Worm (Caenorhabditis elegans): Measurements from ENCODE around the gene F54C9.9.

Gene F54C9.9

ce11 chrII:8546975-8547374, 30.9 kb upstream of the F54C9.9 start (continued):
- TF ChIP-seq K02D7.2 (tag; optimal IDR thresholded peaks at IDR 0.05) (peak; percentile 85), pha-4 (tag; optimal IDR thresholded peaks at IDR 0.05) (no peak), ztf-16 (tag; optimal IDR thresholded peaks at IDR 0.05) (peak; percentile 75), pax-1 (tag; optimal IDR thresholded peaks at IDR 0.05) (no peak), elt-4 (tag; optimal IDR thresholded peaks at IDR 0.05) (no peak), ceh-14 (tag; optimal IDR thresholded peaks at IDR 0.05) (peak; percentile 59), unc-55 (GFP tag; optimal IDR thresholded peaks at IDR 0.05) (no peak), ahr-1 (tag; optimal IDR thresholded peaks at IDR 0.05) (peak; percentile 75), sox-4 (tag; optimal IDR thresholded peaks at IDR 0.05) (peak; percentile 84), ceh-2 (tag; optimal IDR thresholded peaks at IDR 0.05) (peak; percentile 74), ttx-3 (tag; optimal IDR thresholded peaks at IDR 0.05) (peak; percentile 84), fkh-6 (tag; optimal IDR thresholded peaks at IDR 0.05) (peak; percentile 78), unc-86 (tag; optimal IDR thresholded peaks at IDR 0.05) (peak; percentile 80), pag-3 (tag; optimal IDR thresholded peaks at IDR 0.05; ENCODE audit: borderline replicate concordance) (peak; percentile 27), dmd-4 (tag; optimal IDR thresholded peaks at IDR 0.05; ENCODE audit: borderline replicate concordance) (peak; percentile 56), npax-4 (tag; optimal IDR thresholded peaks at IDR 0.05) (peak; percentile 55), pqm-1 (tag; optimal IDR thresholded peaks at IDR 0.05) (peak; percentile 49), eyg-1 (tag; optimal IDR thresholded peaks at IDR 0.05) (peak; percentile 83), hlh-6 (tag; optimal IDR thresholded peaks at IDR 0.05) (peak; percentile 85), ama-1 (optimal IDR thresholded peaks at IDR 0.05) (no peak), hlh-13 (GFP tag; optimal IDR thresholded peaks at IDR 0.05) (peak; percentile 82), ceh-45 (GFP tag; IDR thresholded peaks at IDR 0.05) (peak; percentile 76; the same call in 1 of the 2 replicates), unc-42 (tag; optimal IDR thresholded peaks at IDR 0.05) (peak; percentile 6), mec-3 (tag; optimal IDR thresholded peaks at IDR 0.05; ENCODE audit: borderline replicate concordance) (no peak), dve-1 (tag; optimal IDR thresholded peaks at IDR 0.05) (peak; percentile 89), C38D4.7 (GFP tag; optimal IDR thresholded peaks at IDR 0.05) (peak; percentile 78), ceh-18 (tag; optimal IDR thresholded peaks at IDR 0.05) (peak; percentile 56), elt-2 (tag; optimal IDR thresholded peaks at IDR 0.05) (peak; percentile 92), hlh-30 (tag; optimal IDR thresholded peaks at IDR 0.05; ENCODE audit: insufficient read depth) (peak; percentile 11), odd-2 (tag; optimal IDR thresholded peaks at IDR 0.05) (peak; percentile 23), ets-4 (tag; optimal IDR thresholded peaks at IDR 0.05) (peak; percentile 71), tbx-7 (tag; optimal IDR thresholded peaks at IDR 0.05) (peak; percentile 70), fax-1 (tag; optimal IDR thresholded peaks at IDR 0.05) (peak; percentile 72)

ce11 chrII:8551100-8551499, 26.7 kb upstream of the F54C9.9 start:
- no peak for TF ChIP-seq fkh-6 (tag; optimal IDR thresholded peaks at IDR 0.05)
- peak; percentile 81 for TF ChIP-seq unc-42 (tag; optimal IDR thresholded peaks at IDR 0.05)

ce11 chrII:8554568-8554967, 23.3 kb upstream of the F54C9.9 start:
- no peak for TF ChIP-seq pqm-1 (tag; optimal IDR thresholded peaks at IDR 0.05)
- TF ChIP-seq sdc-2 (tag; optimal IDR thresholded peaks at IDR 0.05), result no peak
- TF ChIP-seq dve-1 (tag; optimal IDR thresholded peaks at IDR 0.05), result no peak
- no peak for TF ChIP-seq ceh-34 (tag; optimal IDR thresholded peaks at IDR 0.05)
- no peak for TF ChIP-seq zip-5 (tag; optimal IDR thresholded peaks at IDR 0.05)
- no peak for TF ChIP-seq pag-3 (tag; optimal IDR thresholded peaks at IDR 0.05; ENCODE audit: borderline replicate concordance)
- TF ChIP-seq sox-2 (GFP tag; IDR thresholded peaks at IDR 0.05), result no peak
- TF ChIP-seq fkh-10 (GFP tag; optimal IDR thresholded peaks at IDR 0.05), result no peak
- no peak for TF ChIP-seq pha-2 (tag; optimal IDR thresholded peaks at IDR 0.05)
- TF ChIP-seq elt-4 (tag; optimal IDR thresholded peaks at IDR 0.05), result no peak
- no peak for TF ChIP-seq ceh-6 (GFP tag; optimal IDR thresholded peaks at IDR 0.05)
- TF ChIP-seq ceh-30 (tag; optimal IDR thresholded peaks at IDR 0.05), result no peak

Measured in whole organism, late embryonic.